Fruit fly (Drosophila melanogaster) whole organism, prepupa: ENCODE data around the gene CG12517.
A peak's percentile ranks its signal among the peaks of the same experiment; 100 is the strongest.

ENCODE experiments used
- Blimp-1 ChIP-seq: fragments of 200-800 bp; sonication (Bioruptor generic); optimal IDR thresholded peaks from 3 replicates; lab custom pipeline; 2017; ENCODE audit warnings: missing biosample characterization, missing genetic modification characterization, mild to moderate bottlenecking, moderate library complexity, missing genetic modification reagents
- CG3919 ChIP-seq: fragments of 200-800 bp; sonication (Bioruptor generic); optimal IDR thresholded peaks from 3 replicates; lab custom pipeline; 2016; ENCODE audit warnings: missing biosample characterization, missing genetic modification characterization
- CG6276 ChIP-seq: fragments of 200-800 bp; sonication (Bioruptor generic); optimal IDR thresholded peaks from 2 replicates; lab custom pipeline; 2017; ENCODE audit warnings: missing biosample characterization, mild to moderate bottlenecking, missing genetic modification characterization
- Eip75B ChIP-seq: fragments of 200-800 bp; sonication (Bioruptor generic); optimal IDR thresholded peaks from 3 replicates; lab custom pipeline; 2016; ENCODE audit warnings: missing biosample characterization, missing genetic modification characterization
- Hr38 ChIP-seq: sonication (Bioruptor generic); optimal IDR thresholded peaks from 2 replicates; lab custom pipeline; 2016; ENCODE audit warnings: missing biosample characterization, missing genetic modification characterization
- OdsH ChIP-seq: fragments of 200-800 bp; sonication (Bioruptor generic); optimal IDR thresholded peaks from 3 replicates; lab custom pipeline; 2016; ENCODE audit warnings: missing biosample characterization, missing genetic modification characterization
- Smox ChIP-seq: fragments of 200-800 bp; sonication (Bioruptor generic); optimal IDR thresholded peaks from 3 replicates; lab custom pipeline; 2016; ENCODE audit warnings: missing biosample characterization, missing genetic modification characterization
- achi ChIP-seq: fragments of 200-800 bp; sonication (Bioruptor generic); optimal IDR thresholded peaks from 3 replicates; lab custom pipeline; 2016; ENCODE audit warnings: missing biosample characterization, missing genetic modification characterization
- dac ChIP-seq: fragments of 200-800 bp; sonication (Bioruptor generic); optimal IDR thresholded peaks from 2 replicates; lab custom pipeline; 2017; ENCODE audit warnings: missing biosample characterization, mild to moderate bottlenecking, missing genetic modification characterization
- dsx ChIP-seq: fragments of 200-800 bp; optimal IDR thresholded peaks from 3 replicates; lab custom pipeline; 2019; ENCODE audit warnings: missing biosample characterization, mild to moderate bottlenecking, missing genetic modification characterization, moderate library complexity; ENCODE audit not compliant: poor library complexity, severe bottlenecking
- esn ChIP-seq: fragments of 200-800 bp; sonication (Bioruptor generic); optimal IDR thresholded peaks from 2 replicates; lab custom pipeline; 2016; ENCODE audit warnings: missing biosample characterization, mild to moderate bottlenecking, missing genetic modification characterization, moderate library complexity
- fd59A ChIP-seq: fragments of 200-800 bp; sonication (Bioruptor generic); optimal IDR thresholded peaks from 2 replicates; lab custom pipeline; 2017; ENCODE audit warnings: missing biosample characterization, mild to moderate bottlenecking, missing genetic modification characterization, missing genetic modification reagents
- lz ChIP-seq: fragments of 200-800 bp; sonication (Bioruptor generic); optimal IDR thresholded peaks from 3 replicates; lab custom pipeline; 2016; ENCODE audit warnings: missing biosample characterization, missing genetic modification characterization
- svp ChIP-seq: fragments of 200-800 bp; sonication (Bioruptor generic); peaks from one replicate; lab custom pipeline; 2016; ENCODE audit warnings: missing biosample characterization, missing genetic modification characterization

DNA sequence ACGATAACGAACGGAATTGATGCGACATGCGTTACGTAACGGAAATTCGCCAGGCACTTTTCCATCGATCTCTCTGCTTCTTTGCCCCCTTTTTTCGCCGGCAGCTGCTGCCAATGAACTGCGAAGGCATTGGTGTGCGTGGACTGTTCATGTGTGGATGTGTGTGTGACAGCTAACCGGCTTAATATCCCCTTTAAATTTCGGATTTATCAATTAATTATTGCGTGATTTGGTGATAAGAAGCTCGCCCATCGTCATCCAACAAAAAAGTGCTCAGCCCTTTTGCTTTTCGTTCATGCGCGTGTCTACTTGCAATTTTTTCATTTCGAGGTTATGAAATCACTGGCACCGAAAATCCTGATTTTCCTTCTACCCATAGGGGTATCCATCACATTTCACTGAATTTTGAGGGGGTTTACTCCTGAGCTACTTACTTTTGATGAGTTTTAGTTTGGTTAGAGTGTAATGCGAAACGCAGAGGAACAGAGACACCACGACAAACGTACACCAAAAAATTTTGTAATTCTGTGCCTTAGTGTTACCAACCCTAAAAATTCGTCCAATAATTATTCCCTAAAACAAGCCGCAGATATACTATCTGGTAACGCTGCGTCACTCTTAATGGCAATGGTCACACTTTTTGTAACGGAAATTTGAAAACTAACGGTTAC lies 19.5 kb upstream of the CG12517 start, which contains the start of gene porin:
- no peak for TF ChIP-seq dsx (GFP tag; lab: Kevin White, UChicago)
- no peak for TF ChIP-seq Blimp-1 (GFP tag; lab: Kevin White, UChicago)
- TF ChIP-seq Eip75B (GFP tag; lab: Kevin White, UChicago) = no peak
- TF ChIP-seq lz = peak; percentile 13
- no peak for TF ChIP-seq OdsH (GFP tag; lab: Kevin White, UChicago)
- TF ChIP-seq Hr38 (GFP tag; lab: Kevin White, UChicago) = no peak
- no peak for TF ChIP-seq dac (GFP tag; lab: Kevin White, UChicago)
- TF ChIP-seq esn (GFP tag; lab: Kevin White, UChicago) = peak; percentile 39
- peak; percentile 26 for TF ChIP-seq svp (GFP tag; lab: Kevin White, UChicago)
- TF ChIP-seq fd59A (GFP tag; lab: Kevin White, UChicago) = no peak
- TF ChIP-seq achi = no peak
- no peak for TF ChIP-seq CG3919 (GFP tag; lab: Kevin White, UChicago)
- no peak for TF ChIP-seq CG6276 (GFP tag; lab: Kevin White, UChicago)
- no peak for TF ChIP-seq Smox (GFP tag; lab: Kevin White, UChicago)
